Worm (Caenorhabditis elegans) whole organism, L2 larva: Measurements from ENCODE around the gene F37C12.14.

Experiments used
- F13H6.1 ChIP-seq: sonication (generic microtip); optimal IDR thresholded peaks from 2 replicates; lab custom pipeline; 2016; ENCODE audit warnings: missing genetic modification characterization, missing compliant biosample characterization
- elt-3 ChIP-seq: sonication (generic microtip); optimal IDR thresholded peaks from 2 replicates; lab custom pipeline; 2017; ENCODE audit warnings: missing biosample characterization, missing genetic modification characterization
- fos-1 ChIP-seq: fragments of 150-350 bp; optimal IDR thresholded peaks from 2 replicates; lab custom pipeline; 2014; ENCODE audit warnings: missing biosample characterization, missing genetic modification characterization
- nhr-129 ChIP-seq: fragments of 150-350 bp; optimal IDR thresholded peaks from 2 replicates; lab custom pipeline; 2014; ENCODE audit warnings: missing biosample characterization, missing genetic modification characterization
- nhr-237 ChIP-seq: fragments of 150-350 bp; optimal IDR thresholded peaks from 2 replicates; lab custom pipeline; 2014; ENCODE audit warnings: missing biosample characterization, missing genetic modification characterization
- snpc-4 ChIP-seq: fragments of 150-350 bp; optimal IDR thresholded peaks from 2 replicates; lab custom pipeline; 2014; ENCODE audit warnings: missing biosample characterization, missing genetic modification characterization
- zag-1 ChIP-seq: fragments of 150-350 bp; optimal IDR thresholded peaks from 2 replicates; lab custom pipeline; 2014; ENCODE audit warnings: missing biosample characterization, missing genetic modification characterization
- ztf-11 ChIP-seq: sonication (generic microtip); optimal IDR thresholded peaks from 2 replicates; lab custom pipeline; 2017; ENCODE audit warnings: missing biosample characterization, missing genetic modification characterization

ce11 chrIII:7148191-7148590, 37.2 kb downstream of the F37C12.14 start:
- TF ChIP-seq snpc-4 (tag; lab: Kevin White, UChicago) (no peak), fos-1 (no peak), zag-1 (no peak), elt-3 (no peak), F13H6.1 (no peak), ztf-11 (no peak), nhr-129 (tag; lab: Kevin White, UChicago) (no peak), nhr-237 (tag; lab: Kevin White, UChicago) (no peak)
